Fruit fly (Drosophila melanogaster): ENCODE results near the gene cact.
A peak's percentile ranks its signal among the peaks of the same experiment; 100 is the strongest.

Gene cact

DNA sequence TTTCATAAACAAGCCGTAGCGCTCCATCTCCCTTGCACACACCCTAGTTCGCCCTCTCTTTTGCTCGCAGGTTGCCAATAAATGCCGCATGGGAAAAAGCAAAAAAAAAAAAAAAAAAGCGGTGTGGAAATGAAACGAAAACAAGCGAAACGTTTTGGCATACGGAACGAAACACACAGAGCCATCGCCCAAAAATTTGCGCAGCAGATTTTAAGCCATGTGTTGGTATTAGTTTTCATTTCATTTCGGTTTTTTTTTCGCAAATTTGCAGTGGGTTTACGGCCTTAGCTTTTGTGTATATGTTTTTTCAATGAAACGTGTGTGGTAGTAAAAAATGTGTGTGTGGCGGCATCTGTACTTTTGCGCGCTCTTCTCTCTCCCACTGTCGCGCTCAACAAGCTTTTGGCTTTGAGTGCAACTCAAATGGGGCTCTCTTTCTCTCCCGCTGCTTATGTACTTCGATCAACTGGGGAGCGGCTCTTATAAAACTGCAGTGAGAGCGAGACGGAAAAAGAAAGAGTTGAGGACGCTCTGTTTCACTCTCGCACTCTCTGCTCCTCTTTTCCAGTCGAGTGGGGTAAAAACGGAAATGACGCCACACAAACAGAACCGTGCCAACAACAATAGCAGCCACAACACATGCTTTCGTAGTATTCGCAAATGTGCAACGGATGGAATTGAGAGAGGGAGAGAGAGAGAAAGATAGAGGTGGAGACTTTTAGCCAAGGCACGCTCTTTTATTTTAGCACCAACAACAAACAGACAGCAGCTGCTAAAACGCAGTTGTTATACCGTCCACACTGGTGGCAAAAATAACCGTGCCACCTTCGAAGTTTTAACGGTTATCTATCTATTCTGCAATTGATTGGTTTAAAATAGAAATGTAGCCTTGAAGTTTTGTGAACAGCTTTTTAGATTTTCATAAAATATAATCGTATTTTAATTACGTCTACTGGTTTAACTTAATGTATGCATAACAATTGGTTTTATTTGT is 41.4 kb downstream of the cact start (continued):
- TF ChIP-seq CG4820 (GFP tag; optimal IDR thresholded peaks at IDR 0.05) (no peak), ranshi (GFP tag; IDR thresholded peaks at IDR 0.05) (no peak), CG32532 (GFP tag; IDR thresholded peaks at IDR 0.05) (no peak), abd-A (tag; optimal IDR thresholded peaks at IDR 0.05) (peak; percentile 54), CG17568 (GFP tag; optimal IDR thresholded peaks at IDR 0.05) (no peak), trem (tag; optimal IDR thresholded peaks at IDR 0.05) (no peak), Lpt (GFP tag; optimal IDR thresholded peaks at IDR 0.05) (no peak), zfh1 (GFP tag; IDR thresholded peaks at IDR 0.05) (no peak), tna (GFP tag; IDR thresholded peaks at IDR 0.05; ENCODE audit: partially characterized antibody) (no peak), CG13894 (tag; optimal IDR thresholded peaks at IDR 0.05) (peak; percentile 60), Elba2 (GFP tag; optimal IDR thresholded peaks at IDR 0.05) (no peak), CG11504 (tag; optimal IDR thresholded peaks at IDR 0.05) (peak; percentile 56), CG17385 (GFP tag; optimal IDR thresholded peaks at IDR 0.05) (peak; percentile 27), CG7271 (tag; optimal IDR thresholded peaks at IDR 0.05) (no peak), Sin3A (optimal IDR thresholded peaks at IDR 0.05) (no peak), cwo (GFP tag; optimal IDR thresholded peaks at IDR 0.05) (peak; percentile 72), Taf1 (GFP tag; IDR thresholded peaks at IDR 0.05) (no peak), sr (GFP tag; IDR thresholded peaks at IDR 0.05) (no peak), pho (GFP tag; optimal IDR thresholded peaks at IDR 0.05) (peak; percentile 64), MESR4 (GFP tag; optimal IDR thresholded peaks at IDR 0.05) (no peak), scrt (GFP tag; optimal IDR thresholded peaks at IDR 0.05) (peak; percentile 70), Dref (GFP tag; IDR thresholded peaks at IDR 0.05) (no peak), CrebB (tag; optimal IDR thresholded peaks at IDR 0.05) (peak; percentile 57), Kr (GFP tag; optimal IDR thresholded peaks at IDR 0.05) (peak; percentile 96), sens-2 (GFP tag; IDR thresholded peaks at IDR 0.05) (no peak), eve (GFP tag; optimal IDR thresholded peaks at IDR 0.05) (peak in 1 of 2 experiments; percentile 85), unpg (GFP tag; optimal IDR thresholded peaks at IDR 0.05) (peak; percentile 51), CG6683 (GFP tag; optimal IDR thresholded peaks at IDR 0.05) (peak; percentile 33), Pdp1 (GFP tag; optimal IDR thresholded peaks at IDR 0.05) (peak in 1 of 2 experiments; percentile 54), sna (GFP tag; IDR thresholded peaks at IDR 0.05; ENCODE audit: partially characterized antibody) (no peak), CG1603 (tag; optimal IDR thresholded peaks at IDR 0.05) (peak; percentile 30), HLH54F (GFP tag; optimal IDR thresholded peaks at IDR 0.05) (peak; percentile 48), kay (GFP tag; optimal IDR thresholded peaks at IDR 0.05) (no peak), fu2 (GFP tag; optimal IDR thresholded peaks at IDR 0.05) (no peak), NK7.1 (GFP tag; optimal IDR thresholded peaks at IDR 0.05) (no peak), da (GFP tag; optimal IDR thresholded peaks at IDR 0.05) (no peak), TFAM (GFP tag; optimal IDR thresholded peaks at IDR 0.05) (no peak), Eip74EF (GFP tag; optimal IDR thresholded peaks at IDR 0.05) (peak in 1 of 2 experiments; percentile 29), CG10959 (GFP tag; IDR thresholded peaks at IDR 0.05) (no peak), ind (GFP tag; optimal IDR thresholded peaks at IDR 0.05) (peak; percentile 50), CG2202 (tag; optimal IDR thresholded peaks at IDR 0.05) (no peak), H15 (GFP tag; IDR thresholded peaks at IDR 0.05) (no peak), CG2875 (GFP tag; optimal IDR thresholded peaks at IDR 0.05) (peak; percentile 4), CG10267 (tag; optimal IDR thresholded peaks at IDR 0.05) (no peak), CG11398 (GFP tag; optimal IDR thresholded peaks at IDR 0.05) (no peak), CG13624 (GFP tag; optimal IDR thresholded peaks at IDR 0.05) (peak; percentile 76), toy (GFP tag; IDR thresholded peaks at IDR 0.05) (no peak), oc (tag; optimal IDR thresholded peaks at IDR 0.05) (no peak), CG1792 (GFP tag; optimal IDR thresholded peaks at IDR 0.05) (peak; percentile 3)

Measured in whole organism, embryonic.